Fruit fly (Drosophila melanogaster): ENCODE results near the gene CG10598.
A peak's percentile ranks its signal among the peaks of the same experiment; 100 is the strongest.

The CG10598 gene

dm6 chrX:17226681-17227019, at the start of gene CG10598:
TSS of gene CG10598 (minus strand) at chrX:17226867.
- TF ChIP-seq vri (GFP tag; optimal IDR thresholded peaks at IDR 0.05) (no peak), Eip78C (GFP tag) (peak; percentile 34), CG32006 (GFP tag; optimal IDR thresholded peaks at IDR 0.05) (peak; percentile 1)

dm6 chrX:17274798-17275197, 48.1 kb upstream of the CG10598 start:
- TF ChIP-seq achi (GFP tag; optimal IDR thresholded peaks at IDR 0.05) = no peak
- TF ChIP-seq Ets21C (GFP tag; optimal IDR thresholded peaks at IDR 0.05) = no peak
- TF ChIP-seq CG6163 (GFP tag; IDR thresholded peaks at IDR 0.05) = 0 out of 3 replicates have a peak, but pooled peaks have one; percentile 26
- TF ChIP-seq Blimp-1 (GFP tag; optimal IDR thresholded peaks at IDR 0.05) = no peak
- peak; percentile 66 for TF ChIP-seq Hr4 (GFP tag; optimal IDR thresholded peaks at IDR 0.05)
- TF ChIP-seq CG3032 (tag; optimal IDR thresholded peaks at IDR 0.05) = no peak
- TF ChIP-seq CG4318 (GFP tag; optimal IDR thresholded peaks at IDR 0.05) = peak; percentile 35
- TF ChIP-seq CG8119 (GFP tag; IDR thresholded peaks at IDR 0.05) = peak; percentile 47; the same call in 1 of the 3 replicates
- peak; percentile 67 for TF ChIP-seq CG32006 (GFP tag; optimal IDR thresholded peaks at IDR 0.05)
- peak; percentile 70 for TF ChIP-seq Eip78C (GFP tag)
- peak; percentile 59 for TF ChIP-seq CG15336 (GFP tag; IDR thresholded peaks at IDR 0.05)
- no peak for TF ChIP-seq CG3919 (GFP tag; optimal IDR thresholded peaks at IDR 0.05)
- no peak for TF ChIP-seq CG6276 (GFP tag; optimal IDR thresholded peaks at IDR 0.05)
- no peak for TF ChIP-seq svp (GFP tag)
- no peak for TF ChIP-seq spab (GFP tag; optimal IDR thresholded peaks at IDR 0.05)

- TF ChIP-seq CG8119 (GFP tag; IDR thresholded peaks at IDR 0.05) = no peak
- TF ChIP-seq Eip78C (GFP tag) = no peak
- TF ChIP-seq spab (GFP tag; optimal IDR thresholded peaks at IDR 0.05) = no peak
- no peak for TF ChIP-seq CG11294 (GFP tag; IDR thresholded peaks at IDR 0.05)
- TF ChIP-seq CG15336 (GFP tag; IDR thresholded peaks at IDR 0.05) = no peak
- TF ChIP-seq Lpt (GFP tag; optimal IDR thresholded peaks at IDR 0.05) = no peak
- TF ChIP-seq pdm3 (GFP tag; optimal IDR thresholded peaks at IDR 0.05) = no peak
- no peak for TF ChIP-seq esn (GFP tag; optimal IDR thresholded peaks at IDR 0.05)
- no peak for TF ChIP-seq CG10631 (GFP tag; optimal IDR thresholded peaks at IDR 0.05)
- no peak for TF ChIP-seq Hr4 (GFP tag; optimal IDR thresholded peaks at IDR 0.05)
These were observed 38.8 kb upstream of the CG10598 start for dm6 chrX:17265402-17266028.

DNA sequence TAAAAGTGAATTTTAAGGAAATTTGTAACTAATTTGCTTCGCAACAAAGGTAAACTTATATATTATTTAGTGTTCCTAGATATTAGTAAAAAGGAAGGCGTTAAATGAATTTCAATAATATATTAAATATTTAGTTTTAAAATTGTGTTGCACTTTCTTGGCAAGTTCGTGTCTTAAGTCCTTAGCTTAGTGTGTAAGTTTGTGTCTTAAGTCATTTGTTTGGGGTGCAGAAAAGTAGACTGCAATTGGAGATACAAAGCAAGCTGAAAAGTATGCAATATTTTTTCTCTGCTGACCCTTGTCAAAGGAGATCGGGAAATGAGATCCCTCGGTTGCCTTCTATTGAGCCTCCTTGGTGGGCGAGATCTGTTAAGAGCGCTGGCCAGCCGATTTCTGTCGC, 35.4 kb upstream of the CG10598 start:
- TF ChIP-seq CG11762 (GFP tag; optimal IDR thresholded peaks at IDR 0.05; ENCODE audit: insufficient read depth) (no peak), CG7368 (GFP tag; optimal IDR thresholded peaks at IDR 0.05) (no peak), dsx (GFP tag; optimal IDR thresholded peaks at IDR 0.05; ENCODE audit: poor library complexity, severe bottlenecking) (no peak), CG8319 (GFP tag; optimal IDR thresholded peaks at IDR 0.05) (no peak), Ets21C (GFP tag; optimal IDR thresholded peaks at IDR 0.05) (no peak), ss (GFP tag; optimal IDR thresholded peaks at IDR 0.05) (no peak), dac (GFP tag; optimal IDR thresholded peaks at IDR 0.05) (no peak), Met (GFP tag; optimal IDR thresholded peaks at IDR 0.05) (no peak), CG6792 (GFP tag; optimal IDR thresholded peaks at IDR 0.05) (no peak)

DNA sequence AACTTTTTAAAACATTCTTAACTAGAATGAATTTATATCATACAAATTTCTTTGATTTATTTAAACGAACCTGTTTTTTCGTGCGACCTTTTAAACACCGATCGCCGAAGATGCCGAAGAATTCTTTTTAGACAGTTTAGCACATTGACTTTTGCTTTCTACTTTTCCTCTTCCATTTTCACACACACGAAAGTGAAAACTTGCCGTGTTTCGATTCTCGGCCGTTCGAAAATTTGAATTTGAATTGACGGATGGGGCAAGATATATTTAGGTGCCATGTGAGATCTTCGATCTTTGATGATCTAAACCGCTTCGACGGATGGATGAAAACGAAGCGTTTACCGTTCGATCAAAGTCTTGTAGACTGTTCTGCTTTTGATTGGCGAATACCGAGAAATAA, 29.0 kb upstream of the CG10598 start:
- TF ChIP-seq CG9139 (GFP tag; optimal IDR thresholded peaks at IDR 0.05) (no peak), OdsH (GFP tag; optimal IDR thresholded peaks at IDR 0.05) (no peak), CG6276 (GFP tag; optimal IDR thresholded peaks at IDR 0.05) (no peak), svp (GFP tag) (no peak), Hr39 (GFP tag; optimal IDR thresholded peaks at IDR 0.05) (no peak), CG34406 (GFP tag; optimal IDR thresholded peaks at IDR 0.05) (no peak), net (GFP tag; optimal IDR thresholded peaks at IDR 0.05) (no peak), CG8319 (GFP tag; optimal IDR thresholded peaks at IDR 0.05) (no peak), spab (GFP tag; optimal IDR thresholded peaks at IDR 0.05) (no peak), ss (GFP tag; optimal IDR thresholded peaks at IDR 0.05) (no peak), CG32006 (GFP tag; optimal IDR thresholded peaks at IDR 0.05) (no peak), CG6808 (GFP tag; optimal IDR thresholded peaks at IDR 0.05) (no peak), Hr38 (GFP tag; optimal IDR thresholded peaks at IDR 0.05) (no peak), CG15336 (GFP tag; IDR thresholded peaks at IDR 0.05) (no peak), CG10669 (GFP tag; optimal IDR thresholded peaks at IDR 0.05) (no peak), CG11902 (GFP tag; optimal IDR thresholded peaks at IDR 0.05) (no peak), CG3032 (tag; optimal IDR thresholded peaks at IDR 0.05) (no peak), Met (GFP tag; optimal IDR thresholded peaks at IDR 0.05) (no peak), topi (GFP tag; optimal IDR thresholded peaks at IDR 0.05) (no peak), esn (GFP tag; optimal IDR thresholded peaks at IDR 0.05) (no peak)
